Fruit fly (Drosophila melanogaster): ENCODE results near the gene CG12991.
A peak's percentile ranks its signal among the peaks of the same experiment; 100 is the strongest.

Gene CG12991

DNA sequence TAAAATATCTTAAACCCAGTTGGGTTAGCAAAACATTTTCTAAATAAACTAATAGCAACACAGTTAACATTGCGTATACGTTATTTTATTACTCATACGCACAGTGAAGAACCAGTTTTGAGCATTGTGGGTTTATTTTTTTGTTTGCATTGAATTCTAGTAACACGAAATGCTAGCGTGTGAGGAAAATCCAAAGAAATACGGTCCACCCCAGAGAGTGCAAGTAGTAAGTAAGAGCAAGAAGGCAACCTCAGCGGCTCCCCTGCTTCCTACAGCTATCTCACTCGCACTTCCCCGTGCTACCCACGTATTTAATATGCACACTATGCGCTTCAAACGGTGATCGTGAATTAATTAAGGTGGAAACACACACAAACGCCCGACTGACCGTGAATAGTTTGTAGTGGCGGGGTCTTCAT lies 45.3 kb downstream of the CG12991 start (continued):
- TF ChIP-seq CG4707 (GFP tag; optimal IDR thresholded peaks at IDR 0.05): peak; percentile 71
- peak; percentile 73 for TF ChIP-seq CG15601 (tag; optimal IDR thresholded peaks at IDR 0.05)
- peak; percentile 37 for TF ChIP-seq CG3838 (GFP tag; optimal IDR thresholded peaks at IDR 0.05)
- peak; percentile 40 for TF ChIP-seq CG2116 (GFP tag; optimal IDR thresholded peaks at IDR 0.05)
- peak; percentile 88 for TF ChIP-seq pb (GFP tag; optimal IDR thresholded peaks at IDR 0.05)
- TF ChIP-seq CG9932 (GFP tag; IDR thresholded peaks at IDR 0.05): peak; percentile 71
- peak; percentile 90 for TF ChIP-seq Sox102F (GFP tag; optimal IDR thresholded peaks at IDR 0.05)
- peak; percentile 93 for TF ChIP-seq gem (tag; optimal IDR thresholded peaks at IDR 0.05)
- TF ChIP-seq CG11085 (GFP tag; IDR thresholded peaks at IDR 0.05): peak; percentile 44; the same call in 1 of the 2 replicates
- 0 out of 2 replicates have a peak, but pooled peaks have one; percentile 28 for TF ChIP-seq CG43689 (GFP tag; IDR thresholded peaks at IDR 0.05)
- peak; percentile 73 for TF ChIP-seq jumu (GFP tag; optimal IDR thresholded peaks at IDR 0.05)
- TF ChIP-seq Taf1 (GFP tag; IDR thresholded peaks at IDR 0.05): peak; percentile 66; the same call in 1 of the 2 replicates
- peak; percentile 93 for TF ChIP-seq CG12219 (GFP tag; optimal IDR thresholded peaks at IDR 0.05)
- peak; percentile 74 for TF ChIP-seq Fer2 (tag; optimal IDR thresholded peaks at IDR 0.05)
- peak; percentile 72 for TF ChIP-seq kay (GFP tag; optimal IDR thresholded peaks at IDR 0.05)
- TF ChIP-seq Adf1 (GFP tag; IDR thresholded peaks at IDR 0.05): peak; percentile 25; the same call in 1 of the 2 replicates
- TF ChIP-seq CG14860 (GFP tag; IDR thresholded peaks at IDR 0.05; ENCODE audit: partially characterized antibody): no peak
- no peak for TF ChIP-seq Stat92E (GFP tag; optimal IDR thresholded peaks at IDR 0.05)
- peak; percentile 80 for TF ChIP-seq D19B (GFP tag; optimal IDR thresholded peaks at IDR 0.05)
- TF ChIP-seq CG14965 (GFP tag; optimal IDR thresholded peaks at IDR 0.05; ENCODE audit: borderline replicate concordance): peak; percentile 2
- TF ChIP-seq Hsf (GFP tag; optimal IDR thresholded peaks at IDR 0.05): peak; percentile 84
- peak; percentile 93 for TF ChIP-seq PHDP (tag; optimal IDR thresholded peaks at IDR 0.05)
- TF ChIP-seq CG34422 (GFP tag; IDR thresholded peaks at IDR 0.05): peak; percentile 81; the same call in 2 of the 3 replicates
- peak; percentile 83 for TF ChIP-seq CG12391 (tag; optimal IDR thresholded peaks at IDR 0.05)
- no peak for TF ChIP-seq gt (GFP tag; IDR thresholded peaks at IDR 0.05)
- TF ChIP-seq tna (GFP tag; IDR thresholded peaks at IDR 0.05; ENCODE audit: partially characterized antibody): no peak
- TF ChIP-seq HLH3B (GFP tag; IDR thresholded peaks at IDR 0.05): peak; percentile 78
- TF ChIP-seq CG17328 (GFP tag; IDR thresholded peaks at IDR 0.05): peak; percentile 50
- peak; percentile 83 for TF ChIP-seq NK7.1 (GFP tag; optimal IDR thresholded peaks at IDR 0.05)
- TF ChIP-seq Doc3 (GFP tag; IDR thresholded peaks at IDR 0.05; ENCODE audit: partially characterized antibody): no peak
- TF ChIP-seq CG1647 (GFP tag; optimal IDR thresholded peaks at IDR 0.05): peak; percentile 74
- TF ChIP-seq Dfd (GFP tag; optimal IDR thresholded peaks at IDR 0.05): no peak
- peak; percentile 79 for TF ChIP-seq az2 (GFP tag; optimal IDR thresholded peaks at IDR 0.05)
- peak; percentile 71 for TF ChIP-seq CG4730 (GFP tag; IDR thresholded peaks at IDR 0.05)
- TF ChIP-seq Spps (tag; optimal IDR thresholded peaks at IDR 0.05): peak; percentile 15
- TF ChIP-seq kah (GFP tag; optimal IDR thresholded peaks at IDR 0.05): peak; percentile 84
- peak; percentile 84 for TF ChIP-seq mam (GFP tag; optimal IDR thresholded peaks at IDR 0.05)
- TF ChIP-seq vnd (GFP tag; IDR thresholded peaks at IDR 0.05; ENCODE audit: partially characterized antibody): no peak
- peak; percentile 92 for TF ChIP-seq CG18599 (GFP tag; optimal IDR thresholded peaks at IDR 0.05)
- TF ChIP-seq Mes4 (GFP tag; optimal IDR thresholded peaks at IDR 0.05): peak; percentile 73
- TF ChIP-seq Nf-YC (tag; optimal IDR thresholded peaks at IDR 0.05): peak; percentile 85
- TF ChIP-seq da (GFP tag; optimal IDR thresholded peaks at IDR 0.05): peak; percentile 62
- TF ChIP-seq cwo (GFP tag; optimal IDR thresholded peaks at IDR 0.05): peak; percentile 83
- TF ChIP-seq CG10565 (GFP tag; optimal IDR thresholded peaks at IDR 0.05): peak; percentile 15
- no peak for TF ChIP-seq yki (optimal IDR thresholded peaks at IDR 0.05)
- TF ChIP-seq run (tag; optimal IDR thresholded peaks at IDR 0.05): peak; percentile 89
- TF ChIP-seq fd96Cb (tag; optimal IDR thresholded peaks at IDR 0.05): peak; percentile 83
- TF ChIP-seq ase (GFP tag; IDR thresholded peaks at IDR 0.05): peak; percentile 57; the same call in 2 of the 3 replicates
- peak; percentile 60 for TF ChIP-seq gsb-n (tag; optimal IDR thresholded peaks at IDR 0.05)
- TF ChIP-seq phol (tag; optimal IDR thresholded peaks at IDR 0.05): peak; percentile 89

Measured in whole organism, embryonic.